Worm (Caenorhabditis elegans): ENCODE measurements around the gene C55C3.8.

ce11 chrIV:5658225-5658624 is 32.6 kb upstream of the C55C3.8 start:
- TF ChIP-seq dao-5 (tag; optimal IDR thresholded peaks at IDR 0.05) (no peak), him-1 (tag; optimal IDR thresholded peaks at IDR 0.05) (no peak)
